Fruit fly (Drosophila melanogaster): ENCODE measurements around the gene ddbt.

DNA sequence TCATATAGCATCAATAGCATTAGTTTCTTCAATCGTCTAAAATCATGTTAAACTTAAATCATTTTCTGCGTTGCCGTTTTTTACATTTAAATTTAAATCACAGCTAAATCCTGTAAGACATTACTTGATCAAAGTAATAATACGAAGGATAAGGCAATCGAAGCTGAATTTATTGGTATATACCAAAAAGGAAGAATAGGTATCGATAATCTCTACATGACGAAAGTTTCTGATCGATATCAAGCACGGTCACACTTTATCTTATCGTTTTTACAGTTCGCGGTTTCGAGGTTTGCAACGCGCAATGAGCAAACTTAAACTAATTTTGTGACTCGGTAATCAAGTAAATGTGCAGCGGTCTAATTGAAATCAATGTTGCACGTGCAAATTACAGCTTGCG is 10.9 kb downstream of the ddbt start, which contains the start of the genes Atac3 and Ptpmeg:
- TF ChIP-seq psq (optimal IDR thresholded peaks at IDR 0.05) (no peak), insv (optimal IDR thresholded peaks at IDR 0.05) (no peak), h (optimal IDR thresholded peaks at IDR 0.05) (no peak), Sin3A (optimal IDR thresholded peaks at IDR 0.05) (no peak), Myc (optimal IDR thresholded peaks at IDR 0.05) (no peak), ttk (optimal IDR thresholded peaks at IDR 0.05) (no peak)
